Worm (Caenorhabditis elegans) whole organism, young adult: ENCODE data around the gene best-12.

Experiments used
- B0019.2 ChIP-seq: fragments of 200-800 bp; sonication (Bioruptor generic); conservative IDR thresholded peaks from 2 replicates; pipeline ENCODE4 v1.3.6; 2022; ENCODE audit warnings: missing genetic modification reagents, missing genetic modification characterization, missing compliant biosample characterization
- B0035.1 ChIP-seq: sonication (generic microtip); optimal IDR thresholded peaks from 2 replicates; lab custom pipeline; 2016; ENCODE audit warnings: missing genetic modification characterization, mild to moderate bottlenecking, missing compliant biosample characterization, missing genotype, missing genetic modification reagents
- B0261.1 ChIP-seq: sonication (generic microtip); optimal IDR thresholded peaks from 2 replicates; lab custom pipeline; 2016; ENCODE audit warnings: mild to moderate bottlenecking, missing genetic modification characterization, moderate library complexity, missing compliant biosample characterization
- B0336.3 ChIP-seq: fragments of 200-800 bp; sonication (Bioruptor generic); IDR thresholded peaks from 2 replicates; pipeline ENCODE4 v1.3.6; 2022; ENCODE audit warnings: missing genetic modification characterization, missing compliant biosample characterization
- D2030.7 ChIP-seq: fragments of 200-800 bp; sonication (Bioruptor generic); IDR thresholded peaks from 2 replicates; pipeline ENCODE4 v1.3.6; 2022; ENCODE audit warnings: missing genetic modification reagents, missing genetic modification characterization, missing compliant biosample characterization
- F39B2.1 ChIP-seq: fragments of 200-800 bp; sonication (Bioruptor generic); IDR thresholded peaks from 2 replicates; pipeline ENCODE4 v1.3.6; 2022; ENCODE audit warnings: missing genetic modification reagents, missing genetic modification characterization, missing compliant biosample characterization
- F49E8.2 ChIP-seq: sonication (generic microtip); optimal IDR thresholded peaks from 3 replicates; lab custom pipeline; 2017; ENCODE audit warnings: missing genetic modification characterization, mild to moderate bottlenecking, missing compliant biosample characterization, antibody characterized with exemption, moderate library complexity; ENCODE audit not compliant: insufficient read depth
- F52B5.7 ChIP-seq: sonication (generic microtip); optimal IDR thresholded peaks from 2 replicates; lab custom pipeline; 2016; ENCODE audit warnings: mild to moderate bottlenecking, missing genetic modification characterization, missing compliant biosample characterization
- Y56A3A.18 ChIP-seq: fragments of 200-800 bp; sonication (Bioruptor generic); IDR thresholded peaks from 2 replicates; pipeline ENCODE4 v1.3.6; 2022; ENCODE audit warnings: missing genetic modification reagents, missing genetic modification characterization, missing compliant biosample characterization
- Y79H2A.3 ChIP-seq: fragments of 200-800 bp; sonication (Bioruptor generic); conservative IDR thresholded peaks from 2 replicates; pipeline ENCODE4 v1.3.6; 2022; ENCODE audit warnings: missing genetic modification reagents, missing genetic modification characterization, missing compliant biosample characterization
- ZK185.1 ChIP-seq: sonication (generic microtip); optimal IDR thresholded peaks from 2 replicates; lab custom pipeline; 2016; ENCODE audit warnings: mild to moderate bottlenecking, missing genetic modification characterization, missing compliant biosample characterization; ENCODE audit not compliant: poor library complexity, severe bottlenecking
- akir-1 ChIP-seq: fragments of 200-800 bp; sonication (Bioruptor generic); optimal IDR thresholded peaks from 2 replicates; lab custom pipeline; 2018; ENCODE audit warnings: mild to moderate bottlenecking, missing genetic modification characterization, moderate library complexity, missing compliant biosample characterization
- ama-1 ChIP-seq, 3 experiments: fragments of 150-350 bp in 1 of 3; sonication (generic microtip) in 2 of 3; optimal IDR thresholded peaks; 2 replicates each; lab custom pipeline; 2014 to 2018; ENCODE audit warnings: missing biosample characterization in 2 of 3, missing genetic modification characterization in 2 of 3, missing genetic modification reagents in 2 of 3
- aptf-3 ChIP-seq: fragments of 200-800 bp; sonication (Bioruptor generic); IDR thresholded peaks from 2 replicates; pipeline ENCODE4 v1.3.6; 2022; ENCODE audit warnings: missing genetic modification characterization, missing compliant biosample characterization
- bed-1 ChIP-seq: fragments of 200-800 bp; sonication (Bioruptor generic); IDR thresholded peaks from 2 replicates; pipeline ENCODE4 v1.3.6; 2022; ENCODE audit warnings: missing genetic modification reagents, missing genetic modification characterization, missing compliant biosample characterization
- ceh-100 ChIP-seq: fragments of 200-800 bp; sonication (Bioruptor generic); IDR thresholded peaks from 2 replicates; pipeline ENCODE4 v1.3.6; 2022; ENCODE audit warnings: missing genetic modification reagents, missing genetic modification characterization, missing compliant biosample characterization
- dox-1 ChIP-seq: fragments of 200-800 bp; sonication (Bioruptor generic); IDR thresholded peaks from 2 replicates; pipeline ENCODE4 v1.3.6; 2022; ENCODE audit warnings: missing genetic modification reagents, missing genetic modification characterization, missing compliant biosample characterization
- dpl-1 ChIP-seq: fragments of 150-350 bp; optimal IDR thresholded peaks from 2 replicates; lab custom pipeline; 2014; ENCODE audit warnings: missing biosample characterization, missing genetic modification reagents, missing genetic modification characterization
- ekl-4 ChIP-seq: fragments of 200-800 bp; sonication (Bioruptor generic); IDR thresholded peaks from 2 replicates; pipeline ENCODE4 v1.3.6; 2022; ENCODE audit warnings: missing genetic modification reagents, missing genetic modification characterization, missing compliant biosample characterization
- ets-4 ChIP-seq: fragments of 200-800 bp; sonication (Bioruptor generic); optimal IDR thresholded peaks from 2 replicates; lab custom pipeline; 2018; ENCODE audit warnings: mild to moderate bottlenecking, missing genetic modification characterization, missing compliant biosample characterization
- fkh-3 ChIP-seq: sonication (generic microtip); optimal IDR thresholded peaks from 2 replicates; lab custom pipeline; 2016; ENCODE audit warnings: mild to moderate bottlenecking, missing genetic modification characterization, missing compliant biosample characterization
- gei-17 ChIP-seq: fragments of 200-800 bp; sonication (Bioruptor generic); optimal IDR thresholded peaks from 2 replicates; lab custom pipeline; 2018; ENCODE audit warnings: mild to moderate bottlenecking, missing genetic modification characterization, missing compliant biosample characterization
- hlh-12 ChIP-seq: sonication (generic microtip); optimal IDR thresholded peaks from 2 replicates; lab custom pipeline; 2016; ENCODE audit warnings: missing genetic modification characterization, missing compliant biosample characterization
- hrde-1 ChIP-seq: sonication (generic microtip); optimal IDR thresholded peaks from 2 replicates; lab custom pipeline; 2016; ENCODE audit warnings: missing genetic modification characterization, mild to moderate bottlenecking, missing compliant biosample characterization, moderate library complexity, missing genotype, missing genetic modification reagents, borderline replicate concordance
- lin-26 ChIP-seq: fragments of 200-800 bp; sonication (Bioruptor generic); IDR thresholded peaks from 2 replicates; pipeline ENCODE4 v1.3.6; 2022; ENCODE audit warnings: missing genetic modification reagents, missing genetic modification characterization, missing compliant biosample characterization
- lir-1 ChIP-seq: fragments of 200-800 bp; sonication (Bioruptor generic); conservative IDR thresholded peaks from 2 replicates; pipeline ENCODE4 v1.3.6; 2022; ENCODE audit warnings: missing genetic modification reagents, missing genetic modification characterization, missing compliant biosample characterization
- lsl-1 ChIP-seq: fragments of 200-800 bp; sonication (Bioruptor generic); optimal IDR thresholded peaks from 2 replicates; lab custom pipeline; 2018; ENCODE audit warnings: mild to moderate bottlenecking, missing genetic modification characterization, moderate library complexity, missing compliant biosample characterization
- lsy-27 ChIP-seq: sonication (generic microtip); optimal IDR thresholded peaks from 2 replicates; lab custom pipeline; 2017; ENCODE audit warnings: missing genetic modification characterization, mild to moderate bottlenecking, missing compliant biosample characterization, antibody characterized with exemption, missing genotype, borderline replicate concordance; ENCODE audit not compliant: insufficient read depth
- mcd-1 ChIP-seq: fragments of 200-800 bp; sonication (Bioruptor generic); IDR thresholded peaks from 2 replicates; pipeline ENCODE4 v1.3.6; 2022; ENCODE audit warnings: missing genetic modification reagents, missing genetic modification characterization, missing compliant biosample characterization
- mes-4 ChIP-seq: sonication (generic microtip); optimal IDR thresholded peaks from 2 replicates; lab custom pipeline; 2016; ENCODE audit warnings: missing genotype, missing genetic modification characterization, missing compliant biosample characterization
- nfya-1 ChIP-seq: sonication (generic microtip); optimal IDR thresholded peaks from 2 replicates; lab custom pipeline; 2017; ENCODE audit warnings: antibody characterized with exemption, missing compliant biosample characterization, missing genetic modification characterization, borderline replicate concordance; ENCODE audit not compliant: insufficient read depth
- nfya-2 ChIP-seq: fragments of 200-800 bp; sonication (Bioruptor generic); IDR thresholded peaks from 2 replicates; pipeline ENCODE4 v1.3.6; 2022; ENCODE audit warnings: missing genetic modification reagents, missing genetic modification characterization, missing compliant biosample characterization
- nhr-120 ChIP-seq: fragments of 200-800 bp; sonication (Bioruptor generic); IDR thresholded peaks from 2 replicates; pipeline ENCODE4 v1.3.6; 2022; ENCODE audit warnings: missing genetic modification characterization, missing compliant biosample characterization
- nhr-27 ChIP-seq: fragments of 200-800 bp; sonication (Bioruptor generic); optimal IDR thresholded peaks from 2 replicates; lab custom pipeline; 2018; ENCODE audit warnings: mild to moderate bottlenecking, missing genetic modification characterization, moderate library complexity, missing compliant biosample characterization
- pha-4 ChIP-seq: fragments of 150-350 bp; sonication (generic microtip); optimal IDR thresholded peaks from 2 replicates; lab custom pipeline; 2014; ENCODE audit warnings: missing biosample characterization, missing genetic modification reagents, missing genetic modification characterization
- sea-2 ChIP-seq: fragments of 200-800 bp; sonication (Bioruptor generic); IDR thresholded peaks from 2 replicates; pipeline ENCODE4 v1.3.6; 2022; ENCODE audit warnings: missing genetic modification characterization, missing compliant biosample characterization
- snpc-4 ChIP-seq, 5 experiments: fragments of 150-350 bp in 1 of 5; sonication (generic microtip) in 4 of 5; optimal IDR thresholded peaks; 2 replicates each; lab custom pipeline; 2014 to 2018; ENCODE audit warnings: missing genetic modification characterization in 5 of 5, missing biosample characterization in 3 of 5, antibody characterized with exemption in 2 of 5, mild to moderate bottlenecking in 2 of 5, missing compliant biosample characterization in 2 of 5, missing genotype in 2 of 5, moderate library complexity in 2 of 5, missing genetic modification reagents in 1 of 5
- sptf-2 ChIP-seq: fragments of 200-800 bp; sonication (Bioruptor generic); optimal IDR thresholded peaks from 2 replicates; lab custom pipeline; 2018; ENCODE audit warnings: mild to moderate bottlenecking, missing genetic modification characterization, missing compliant biosample characterization
- unc-62 ChIP-seq: fragments of 150-350 bp; optimal IDR thresholded peaks from 2 replicates; lab custom pipeline; 2014; ENCODE audit warnings: missing biosample characterization, missing genetic modification reagents, missing genetic modification characterization
- zfh-2 ChIP-seq: fragments of 200-800 bp; sonication (Bioruptor generic); conservative IDR thresholded peaks from 2 replicates; pipeline ENCODE4 v1.3.6; 2022; ENCODE audit warnings: missing genetic modification reagents, missing genetic modification characterization, missing compliant biosample characterization
- zim-3 ChIP-seq: sonication (generic microtip); optimal IDR thresholded peaks from 2 replicates; lab custom pipeline; 2017; ENCODE audit warnings: mild to moderate bottlenecking, missing genetic modification characterization, moderate library complexity, missing compliant biosample characterization
- ztf-3 ChIP-seq: fragments of 200-800 bp; sonication (Bioruptor generic); optimal IDR thresholded peaks from 2 replicates; lab custom pipeline; 2018; ENCODE audit warnings: mild to moderate bottlenecking, missing genetic modification characterization, missing compliant biosample characterization
- ztf-6 ChIP-seq: fragments of 200-800 bp; sonication (Bioruptor generic); IDR thresholded peaks from 2 replicates; pipeline ENCODE4 v1.3.6; 2022; ENCODE audit warnings: missing genetic modification reagents, missing genetic modification characterization, missing compliant biosample characterization

best-12 gene

ce11 chrV:16024300-16024699 lies 25.0 kb upstream of the best-12 start, which contains the start of gene T10C6.6 (continued):
- TF ChIP-seq lin-26 (GFP tag; lab: Robert Waterston, UW) (no peak), dpl-1 (no peak), aptf-3 (GFP tag; lab: Robert Waterston, UW) (no peak), ekl-4 (peak; percentile 54; the same call in 1 of the 2 replicates), nhr-27 (tag; lab: Kevin White, UChicago) (no peak), F39B2.1 (GFP tag; lab: Robert Waterston, UW) (no peak), snpc-4 (GFP tag; optimal IDR thresholded peaks at IDR 0.05; lab: Kevin White, UChicago) (no peak), snpc-4 (tag; optimal IDR thresholded peaks at IDR 0.05; lab: Kevin White, UChicago) (peak in 2 of 4 experiments; percentile 24 to 35), akir-1 (GFP tag; lab: Kevin White, UChicago) (no peak), pha-4 (tag; lab: Kevin White, UChicago) (no peak), Y79H2A.3 (no peak), dox-1 (no peak), gei-17 (GFP tag; lab: Kevin White, UChicago) (no peak), bed-1 (GFP tag; lab: Robert Waterston, UW) (no peak), B0261.1 (tag; lab: Kevin White, UChicago) (no peak), fkh-3 (tag; lab: Kevin White, UChicago) (no peak), ets-4 (GFP tag; lab: Kevin White, UChicago) (no peak), mcd-1 (no peak), unc-62 (no peak), sptf-2 (GFP tag; lab: Kevin White, UChicago) (no peak), mes-4 (no peak), sea-2 (no peak), ztf-6 (GFP tag; lab: Robert Waterston, UW) (no peak), lir-1 (GFP tag; lab: Robert Waterston, UW) (no peak), ceh-100 (no peak), lsy-27 (no peak), ama-1 (optimal IDR thresholded peaks at IDR 0.05; lab: Kevin White, UChicago) (no peak), ama-1 (GFP tag; optimal IDR thresholded peaks at IDR 0.05; lab: Kevin White, UChicago) (no peak), zim-3 (tag; lab: Kevin White, UChicago) (no peak), zfh-2 (GFP tag; lab: Robert Waterston, UW) (no peak), nfya-1 (no peak), hrde-1 (tag; lab: Kevin White, UChicago) (no peak), hlh-12 (no peak), nfya-2 (GFP tag; lab: Robert Waterston, UW) (no peak), F49E8.2 (tag; lab: Kevin White, UChicago) (peak; percentile 1), F52B5.7 (tag; lab: Kevin White, UChicago) (no peak), ztf-3 (GFP tag; lab: Kevin White, UChicago) (no peak), lsl-1 (GFP tag; lab: Kevin White, UChicago) (peak; percentile 88), B0336.3 (peak; percentile 24; the same call in 1 of the 2 replicates), D2030.7 (peak; percentile 56), nhr-120 (GFP tag; lab: Robert Waterston, UW) (no peak), ZK185.1 (tag; lab: Kevin White, UChicago) (no peak), B0035.1 (no peak), Y56A3A.18 (GFP tag; lab: Robert Waterston, UW) (no peak), B0019.2 (no peak)
